Worm (Caenorhabditis elegans) whole organism, early embryonic: Measurements from ENCODE around the gene K03H1.11.

ENCODE experiments used
- aly-1 ChIP-seq: sonication (generic microtip); optimal IDR thresholded peaks from 2 replicates; lab custom pipeline; 2016; ENCODE audit warnings: missing genetic modification characterization, missing compliant biosample characterization
- ama-1 ChIP-seq: fragments of 150-350 bp; optimal IDR thresholded peaks from 2 replicates; lab custom pipeline; 2014
- pes-1 ChIP-seq: fragments of 200-800 bp; sonication (Bioruptor generic); IDR thresholded peaks from 2 replicates; pipeline ENCODE4 v1.3.6; 2022; ENCODE audit warnings: missing genetic modification reagents, missing genetic modification characterization, missing compliant biosample characterization
- sea-1 ChIP-seq: fragments of 200-800 bp; sonication (Bioruptor generic); conservative IDR thresholded peaks from 2 replicates; pipeline ENCODE4 v1.3.6; 2022; ENCODE audit warnings: missing genetic modification characterization, missing compliant biosample characterization
- tbx-37 ChIP-seq: fragments of 200-800 bp; sonication (Bioruptor generic); conservative IDR thresholded peaks from 2 replicates; pipeline ENCODE4 v1.3.6; 2022; ENCODE audit warnings: missing genetic modification reagents, missing genetic modification characterization, missing compliant biosample characterization
- tra-4 ChIP-seq: sonication (generic microtip); optimal IDR thresholded peaks from 2 replicates; lab custom pipeline; 2017; ENCODE audit warnings: missing genetic modification characterization, missing compliant biosample characterization

DNA sequence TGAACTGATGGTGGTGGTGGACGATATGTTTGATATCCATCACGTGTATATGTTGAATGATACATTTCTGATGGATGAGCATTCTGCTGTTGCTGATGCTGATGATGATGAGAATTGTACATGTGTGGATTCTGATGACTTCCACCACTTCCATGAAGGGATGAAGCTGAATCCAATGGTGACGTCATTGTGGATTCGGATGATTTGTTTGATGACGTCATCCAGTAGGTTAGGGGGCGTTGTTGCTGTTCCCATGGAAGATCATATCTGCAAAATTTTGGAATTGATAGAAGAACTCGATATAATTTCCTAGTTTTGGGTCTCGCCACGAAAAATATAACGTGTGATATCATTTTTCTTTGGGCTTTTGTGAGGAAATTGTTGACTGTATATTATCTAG lies 11.7 kb upstream of the K03H1.11 start:
- TF ChIP-seq tra-4 (tag; lab: Kevin White, UChicago) (no peak), aly-1 (tag; lab: Kevin White, UChicago) (no peak), tbx-37 (GFP tag; lab: Robert Waterston, UW) (no peak), sea-1 (no peak), ama-1 (lab: Kevin White, UChicago) (no peak), pes-1 (GFP tag; lab: Robert Waterston, UW) (no peak)
